Fruit fly (Drosophila melanogaster): Measurements from ENCODE around the gene eff.

The eff gene

dm6 chr3R:14731061-14731780, 9.9 kb downstream of the eff start, which contains the start of gene CG7530 (continued):
- TF ChIP-seq oc (tag; optimal IDR thresholded peaks at IDR 0.05) (no peak), amos (GFP tag; IDR thresholded peaks at IDR 0.05; ENCODE audit: partially characterized antibody) (no peak), CG12391 (tag; optimal IDR thresholded peaks at IDR 0.05) (peak; percentile 16), al (GFP tag; IDR thresholded peaks at IDR 0.05) (no peak), CG32532 (GFP tag; IDR thresholded peaks at IDR 0.05) (peak; percentile 65; the same call in 1 of the 2 replicates), CG7786 (GFP tag; optimal IDR thresholded peaks at IDR 0.05) (no peak), gro (GFP tag; optimal IDR thresholded peaks at IDR 0.05) (peak; percentile 27), bab2 (GFP tag; optimal IDR thresholded peaks at IDR 0.05) (no peak), ssp (GFP tag; IDR thresholded peaks at IDR 0.05) (no peak), tgo (GFP tag; IDR thresholded peaks at IDR 0.05) (no peak), TFAM (GFP tag; optimal IDR thresholded peaks at IDR 0.05) (no peak), tin (GFP tag; optimal IDR thresholded peaks at IDR 0.05) (no peak), bcd (GFP tag; optimal IDR thresholded peaks at IDR 0.05) (no peak), shn (GFP tag; optimal IDR thresholded peaks at IDR 0.05) (no peak), ci (GFP tag; IDR thresholded peaks at IDR 0.05) (0 out of 3 replicates have a peak, but pooled peaks have one; percentile 23), CG4617 (GFP tag; optimal IDR thresholded peaks at IDR 0.05; ENCODE audit: borderline replicate concordance) (no peak), chinmo (GFP tag; IDR thresholded peaks at IDR 0.05; ENCODE audit: partially characterized antibody) (0 out of 4 replicates have a peak, but pooled peaks have one; percentile 19), esg (GFP tag; conservative IDR thresholded peaks at IDR 0.05) (no peak), CG30403 (GFP tag; optimal IDR thresholded peaks at IDR 0.05) (no peak), Oaz (GFP tag; IDR thresholded peaks at IDR 0.05) (no peak), CG3163 (GFP tag; optimal IDR thresholded peaks at IDR 0.05) (peak; percentile 90), chif (GFP tag; optimal IDR thresholded peaks at IDR 0.05) (no peak), CG8765 (GFP tag; IDR thresholded peaks at IDR 0.05) (no peak), CrebB (tag; optimal IDR thresholded peaks at IDR 0.05) (no peak), Nf-YC (tag; optimal IDR thresholded peaks at IDR 0.05) (no peak), chm (GFP tag; IDR thresholded peaks at IDR 0.05) (no peak; the same call in 1 of the 2 replicates), inv (GFP tag; IDR thresholded peaks at IDR 0.05; ENCODE audit: partially characterized antibody) (no peak), sna (GFP tag; IDR thresholded peaks at IDR 0.05; ENCODE audit: partially characterized antibody) (no peak), az2 (GFP tag; optimal IDR thresholded peaks at IDR 0.05) (no peak), CG8924 (tag; optimal IDR thresholded peaks at IDR 0.05) (no peak), CG4820 (GFP tag; optimal IDR thresholded peaks at IDR 0.05) (no peak), CG15269 (tag; optimal IDR thresholded peaks at IDR 0.05) (no peak), Atf-2 (GFP tag; optimal IDR thresholded peaks at IDR 0.05) (no peak), CG34224 (GFP tag; IDR thresholded peaks at IDR 0.05; ENCODE audit: partially characterized antibody) (no peak), sd (tag; optimal IDR thresholded peaks at IDR 0.05) (no peak), gcm (GFP tag; optimal IDR thresholded peaks at IDR 0.05) (no peak), h (optimal IDR thresholded peaks at IDR 0.05) (no peak), gfzf (GFP tag; optimal IDR thresholded peaks at IDR 0.05) (no peak), ATbp (GFP tag; optimal IDR thresholded peaks at IDR 0.05) (no peak), sqz (GFP tag; optimal IDR thresholded peaks at IDR 0.05) (no peak), CG1647 (GFP tag; optimal IDR thresholded peaks at IDR 0.05) (no peak), CG18599 (GFP tag; optimal IDR thresholded peaks at IDR 0.05) (no peak), CG4854 (GFP tag; optimal IDR thresholded peaks at IDR 0.05) (no peak), vfl (GFP tag; optimal IDR thresholded peaks at IDR 0.05) (no peak), hth (optimal IDR thresholded peaks at IDR 0.05) (no peak), ken (GFP tag; IDR thresholded peaks at IDR 0.05) (no peak), Nf-YA (GFP tag; IDR thresholded peaks at IDR 0.05) (no peak), CG2120 (GFP tag; optimal IDR thresholded peaks at IDR 0.05) (peak; percentile 53), Mrtf (GFP tag; IDR thresholded peaks at IDR 0.05) (peak; percentile 28; the same call in 1 of the 3 replicates), tx (GFP tag; optimal IDR thresholded peaks at IDR 0.05) (no peak), Kr (GFP tag; optimal IDR thresholded peaks at IDR 0.05) (no peak)

Measured in whole organism, embryonic.